Fruit fly (Drosophila melanogaster): ENCODE data around the gene CG2991.

CG2991 gene

dm6 chr2L:2856960-2857584 lies at the start of gene CG2991 (continued):
- TF ChIP-seq Eip93F (GFP tag; optimal IDR thresholded peaks at IDR 0.05): peak; percentile 61
- TF ChIP-seq achi (GFP tag; optimal IDR thresholded peaks at IDR 0.05): no peak
- no peak for TF ChIP-seq CG10631 (GFP tag; optimal IDR thresholded peaks at IDR 0.05)
- TF ChIP-seq Hr39 (GFP tag; optimal IDR thresholded peaks at IDR 0.05): no peak
- no peak for TF ChIP-seq esn (GFP tag; optimal IDR thresholded peaks at IDR 0.05)
- TF ChIP-seq CG4318 (GFP tag; optimal IDR thresholded peaks at IDR 0.05): no peak
- TF ChIP-seq fd59A (GFP tag; optimal IDR thresholded peaks at IDR 0.05): no peak
- peak; percentile 15 for TF ChIP-seq Eip75B (GFP tag; optimal IDR thresholded peaks at IDR 0.05)

dm6 chr2L:2807597-2807996 lies 49.4 kb upstream of the CG2991 start:
- TF ChIP-seq fkh (GFP tag; optimal IDR thresholded peaks at IDR 0.05): no peak
- no peak for TF ChIP-seq CG31627 (GFP tag; optimal IDR thresholded peaks at IDR 0.05)
- no peak for TF ChIP-seq OdsH (GFP tag; optimal IDR thresholded peaks at IDR 0.05)
- peak; percentile 17 for TF ChIP-seq Eip78C (GFP tag)
- peak; percentile 87 for TF ChIP-seq svp (GFP tag)
- no peak for TF ChIP-seq Hr4 (GFP tag; optimal IDR thresholded peaks at IDR 0.05)
- no peak for TF ChIP-seq net (GFP tag; optimal IDR thresholded peaks at IDR 0.05)

DNA sequence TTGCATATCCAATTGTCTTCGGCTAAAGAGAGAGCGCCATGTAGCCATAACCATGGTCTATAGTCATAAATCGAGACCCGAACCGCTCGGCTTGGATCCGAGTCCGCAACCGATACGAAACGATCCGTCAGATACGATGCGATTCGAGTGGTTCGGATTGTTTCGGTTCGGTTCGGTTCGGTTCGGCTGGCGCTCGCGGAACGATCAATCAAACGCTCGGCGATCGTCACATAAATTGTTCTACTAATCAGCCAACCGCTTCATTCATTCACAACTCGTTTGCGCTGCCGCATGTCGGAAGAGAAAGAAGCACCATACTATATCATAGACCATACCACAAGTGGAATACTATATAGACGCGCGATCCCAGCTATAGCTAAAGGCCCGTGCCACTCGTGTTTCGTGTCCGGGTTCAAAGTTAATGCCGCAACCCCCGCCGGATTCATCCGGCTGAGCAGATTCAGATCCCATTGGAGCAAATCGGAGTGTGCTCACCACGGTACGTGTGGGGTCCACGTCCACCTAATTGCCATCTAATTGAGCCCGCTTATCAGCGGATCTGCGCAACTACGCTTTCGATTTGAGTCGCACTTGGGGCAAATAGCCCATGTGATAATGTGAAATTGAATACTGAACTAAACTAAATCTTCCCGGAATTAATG lies 48.8 kb upstream of the CG2991 start:
- TF ChIP-seq acj6 (GFP tag; optimal IDR thresholded peaks at IDR 0.05) (no peak), vri (GFP tag; optimal IDR thresholded peaks at IDR 0.05) (peak; percentile 1), CG6808 (GFP tag; optimal IDR thresholded peaks at IDR 0.05) (peak; percentile 27), Sox14 (GFP tag; optimal IDR thresholded peaks at IDR 0.05) (no peak), CG31627 (GFP tag; optimal IDR thresholded peaks at IDR 0.05) (no peak), svp (GFP tag) (peak; percentile 89), Eip75B (GFP tag; optimal IDR thresholded peaks at IDR 0.05) (peak; percentile 3), Eip78C (GFP tag) (peak; percentile 25), CG9139 (GFP tag; optimal IDR thresholded peaks at IDR 0.05) (peak; percentile 5), CG16779 (tag; optimal IDR thresholded peaks at IDR 0.05) (peak; percentile 11), CG3919 (GFP tag; optimal IDR thresholded peaks at IDR 0.05) (no peak), CG8632 (GFP tag; optimal IDR thresholded peaks at IDR 0.05) (no peak), eg (GFP tag; IDR thresholded peaks at IDR 0.05) (peak; percentile 28; the same call in 1 of the 3 replicates), ss (GFP tag; optimal IDR thresholded peaks at IDR 0.05) (peak in 1 of 2 experiments; percentile 47), CG8119 (GFP tag; IDR thresholded peaks at IDR 0.05) (0 out of 3 replicates have a peak, but pooled peaks have one; percentile 32), Met (GFP tag; optimal IDR thresholded peaks at IDR 0.05) (no peak)

- TF ChIP-seq svp (GFP tag): peak; percentile 96
- no peak for TF ChIP-seq Met (GFP tag; optimal IDR thresholded peaks at IDR 0.05)
These were observed 46.1 kb upstream of the CG2991 start for dm6 chr2L:2810831-2811230.

DNA sequence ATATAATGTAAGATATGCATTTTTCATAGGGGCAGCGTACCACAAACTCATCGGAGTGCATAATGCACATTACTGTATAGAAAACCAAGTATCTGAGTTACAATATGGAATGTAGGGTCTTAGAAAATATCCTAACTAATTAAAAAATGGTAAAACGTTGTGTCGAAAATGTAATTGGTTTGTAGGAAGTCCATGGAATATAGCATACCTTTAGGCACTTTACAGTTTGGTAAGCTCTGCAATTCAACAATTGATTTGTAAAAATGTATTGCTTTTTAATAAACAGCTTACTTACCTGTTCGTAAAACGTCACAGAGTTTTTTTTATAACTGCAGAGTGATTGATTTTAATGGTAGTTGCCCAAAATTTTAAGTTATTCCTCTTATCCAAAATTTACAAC lies 44.8 kb upstream of the CG2991 start, which contains the start of gene CG2964:
Gene CG2964, plus strand, starts transcription at position 301 of the 400 bp plus-strand sequence.
- TF ChIP-seq CG10669 (GFP tag; optimal IDR thresholded peaks at IDR 0.05): no peak
- TF ChIP-seq svp (GFP tag): no peak
- no peak for TF ChIP-seq CG1621 (tag; optimal IDR thresholded peaks at IDR 0.05)
- no peak for TF ChIP-seq fd85E (GFP tag; optimal IDR thresholded peaks at IDR 0.05)
- TF ChIP-seq CG34406 (GFP tag; optimal IDR thresholded peaks at IDR 0.05): no peak
- no peak for TF ChIP-seq Eip75B (GFP tag; optimal IDR thresholded peaks at IDR 0.05)
- no peak for TF ChIP-seq CG11294 (GFP tag; IDR thresholded peaks at IDR 0.05)
- TF ChIP-seq fd59A (GFP tag; optimal IDR thresholded peaks at IDR 0.05): no peak
- TF ChIP-seq CG9139 (GFP tag; optimal IDR thresholded peaks at IDR 0.05): no peak
- TF ChIP-seq CG11762 (GFP tag; optimal IDR thresholded peaks at IDR 0.05; ENCODE audit: insufficient read depth): no peak
- TF ChIP-seq Sox14 (GFP tag; optimal IDR thresholded peaks at IDR 0.05): no peak
- no peak for TF ChIP-seq acj6 (GFP tag; optimal IDR thresholded peaks at IDR 0.05)
- no peak for TF ChIP-seq CG3032 (tag; optimal IDR thresholded peaks at IDR 0.05)
- TF ChIP-seq Ets96B (tag; optimal IDR thresholded peaks at IDR 0.05): no peak
- TF ChIP-seq Hr4 (GFP tag; optimal IDR thresholded peaks at IDR 0.05): no peak
- no peak for TF ChIP-seq CG16779 (tag; optimal IDR thresholded peaks at IDR 0.05)
- no peak for TF ChIP-seq net (GFP tag; optimal IDR thresholded peaks at IDR 0.05)
- TF ChIP-seq vri (GFP tag; optimal IDR thresholded peaks at IDR 0.05): no peak
